Fruit fly (Drosophila melanogaster) whole organism, embryonic: ENCODE data around the gene CG34269.
A peak's percentile ranks its signal among the peaks of the same experiment; 100 is the strongest.

Source experiments
- CG4707 ChIP-seq: fragments of 200-800 bp; sonication (Bioruptor generic); optimal IDR thresholded peaks from 2 replicates; lab custom pipeline; 2018; ENCODE audit warnings: missing biosample characterization, mild to moderate bottlenecking, missing genetic modification characterization, moderate library complexity
- nom ChIP-seq: fragments of 200-800 bp; sonication (Bioruptor generic); optimal IDR thresholded peaks from 2 replicates; lab custom pipeline; 2017; ENCODE audit warnings: missing biosample characterization, missing genetic modification characterization, mild to moderate bottlenecking, moderate library complexity, missing genetic modification reagents
- pan ChIP-seq, 4 experiments: fragments of >200 bp in 3 of 4; fragments of 200-800 bp in 1 of 4; sonication (Bioruptor generic) in 1 of 4; optimal IDR thresholded peaks in 3 of 4; IDR thresholded peaks in 1 of 4; 2 replicates each; pipeline versions ENCODE4 v1.3.6 to Lab custom; 2017 to 2022; ENCODE audit warnings: missing biosample characterization in 2 of 4, missing genetic modification characterization in 2 of 4, mixed read lengths in 1 of 4

DNA sequence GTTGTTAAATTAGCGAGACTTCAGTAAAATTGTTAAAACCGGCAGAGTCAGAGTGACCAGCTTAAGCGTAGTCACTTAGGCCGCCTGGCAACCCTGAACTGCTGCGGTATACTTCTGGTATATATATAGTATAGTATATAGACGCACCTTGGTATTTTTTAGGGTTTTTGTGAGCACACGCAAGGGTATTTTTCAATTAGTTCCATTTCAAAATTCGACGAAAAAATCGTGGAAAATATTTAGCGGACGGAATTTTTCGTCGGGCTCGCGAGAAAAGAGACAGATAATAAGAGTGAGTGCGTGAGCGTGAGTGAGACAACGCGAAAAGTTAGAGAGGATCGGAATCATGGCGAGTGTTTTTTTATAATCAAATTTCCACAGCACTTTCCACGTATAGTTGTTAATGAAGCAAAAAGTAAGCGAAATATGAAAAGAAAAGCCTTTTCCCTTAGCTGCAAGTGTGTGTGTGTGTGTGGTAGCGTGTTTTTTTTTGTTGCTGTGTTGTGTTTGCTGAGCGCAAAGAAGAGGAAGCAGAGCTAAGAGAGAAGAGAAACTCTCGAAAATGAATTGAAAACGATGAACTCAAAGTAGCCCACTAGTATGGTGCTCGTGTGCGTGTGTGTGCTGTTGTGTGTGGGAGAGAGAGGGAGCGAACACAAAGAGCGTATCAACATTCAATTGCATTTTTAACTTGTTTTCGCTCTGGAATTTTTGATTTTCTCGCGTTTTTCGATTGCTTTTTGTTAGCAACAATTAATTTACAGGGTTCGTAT lies 14.9 kb downstream of the CG34269 start, which contains the start of the genes Cypl and Hipk:
- TF ChIP-seq pan (optimal IDR thresholded peaks at IDR 0.05; lab: Kevin White, UChicago) (no peak), pan (GFP tag; optimal IDR thresholded peaks at IDR 0.05 in 1 of 2, IDR thresholded peaks at IDR 0.05 in 1 of 2) (no peak), CG4707 (GFP tag; lab: Kevin White, UChicago) (no peak), nom (GFP tag; lab: Kevin White, UChicago) (peak; percentile 75)
